Fruit fly (Drosophila melanogaster) Kc167 (cell line): Measurements from ENCODE around the gene NaPi-III.

Source experiments
- Myc ChIP-seq: fragments of >200 bp; optimal IDR thresholded peaks from 2 replicates; lab custom pipeline; 2017; ENCODE audit warnings: missing external identifiers
- Sin3A ChIP-seq: fragments of >200 bp; optimal IDR thresholded peaks from 2 replicates; lab custom pipeline; 2018; ENCODE audit warnings: missing external identifiers
- h ChIP-seq: fragments of >200 bp; optimal IDR thresholded peaks from 3 replicates; lab custom pipeline; 2018; ENCODE audit warnings: missing external identifiers
- insv ChIP-seq: fragments of >200 bp; optimal IDR thresholded peaks from 3 replicates; lab custom pipeline; 2018; ENCODE audit warnings: missing external identifiers
- psq ChIP-seq: fragments of >200 bp; optimal IDR thresholded peaks from 2 replicates; lab custom pipeline; 2017; ENCODE audit warnings: missing external identifiers
- ttk ChIP-seq: sonication (Bioruptor generic); optimal IDR thresholded peaks from 2 replicates; lab custom pipeline; 2017; ENCODE audit warnings: missing external identifiers

- TF ChIP-seq Sin3A (lab: Kevin White, UChicago) (no peak), insv (no peak), ttk (lab: Kevin White, UChicago) (no peak), psq (no peak), h (lab: Kevin White, UChicago) (no peak), Myc (no peak)
Measured at dm6 chr3L:11123598-11124284, 593 bp downstream of the NaPi-III start.
